Worm (Caenorhabditis elegans) whole organism, early embryonic: ENCODE measurements around the gene unc-9.
A peak's percentile ranks its signal among the peaks of the same experiment; 100 is the strongest.
"Not testable (repeated sequence)": the region's sequence is repeated elsewhere in the genome, so short reads cannot be mapped to it uniquely, and the experiment has no call there.

Source experiments
- B0310.2 ChIP-seq: sonication (generic microtip); optimal IDR thresholded peaks from 2 replicates; lab custom pipeline; 2016; ENCODE audit warnings: mild to moderate bottlenecking, missing genetic modification characterization, missing compliant biosample characterization
- ama-1 ChIP-seq: fragments of 150-350 bp; optimal IDR thresholded peaks from 2 replicates; lab custom pipeline; 2014
- ceh-36 ChIP-seq: sonication (generic microtip); optimal IDR thresholded peaks from 2 replicates; lab custom pipeline; 2016; ENCODE audit warnings: missing genetic modification characterization, inconsistent platforms, missing compliant biosample characterization
- flt-1 ChIP-seq: fragments of 200-800 bp; sonication (Bioruptor generic); IDR thresholded peaks from 2 replicates; pipeline ENCODE4 v1.3.6; 2022; ENCODE audit warnings: missing genetic modification characterization, missing compliant biosample characterization
- hmbx-1 ChIP-seq: sonication (generic microtip); optimal IDR thresholded peaks from 2 replicates; lab custom pipeline; 2016; ENCODE audit warnings: mild to moderate bottlenecking, missing genetic modification characterization, missing compliant biosample characterization
- hnd-1 ChIP-seq: sonication (generic microtip); optimal IDR thresholded peaks from 2 replicates; lab custom pipeline; 2016; ENCODE audit warnings: missing genetic modification characterization, missing compliant biosample characterization
- pes-1 ChIP-seq: fragments of 200-800 bp; sonication (Bioruptor generic); IDR thresholded peaks from 2 replicates; pipeline ENCODE4 v1.3.6; 2022; ENCODE audit warnings: missing genetic modification reagents, missing genetic modification characterization, missing compliant biosample characterization
- scrt-1 ChIP-seq: fragments of 200-800 bp; sonication (Bioruptor generic); IDR thresholded peaks from 2 replicates; pipeline ENCODE4 v1.3.6; 2022; ENCODE audit warnings: missing genetic modification characterization, missing compliant biosample characterization
- sea-1 ChIP-seq: fragments of 200-800 bp; sonication (Bioruptor generic); conservative IDR thresholded peaks from 2 replicates; pipeline ENCODE4 v1.3.6; 2022; ENCODE audit warnings: missing genetic modification characterization, missing compliant biosample characterization

- not testable (repeated sequence) for TF ChIP-seq ama-1 (lab: Kevin White, UChicago); sea-1 (GFP tag; lab: Robert Waterston, UW); scrt-1 (GFP tag; lab: Robert Waterston, UW); ceh-36 (tag; lab: Kevin White, UChicago); hnd-1 (tag; lab: Kevin White, UChicago); hmbx-1; B0310.2 (tag; lab: Kevin White, UChicago); flt-1 (GFP tag; lab: Robert Waterston, UW)
- 0 out of 2 replicates have a peak, but pooled peaks have one; percentile 8 for TF ChIP-seq pes-1
These were observed 59.5 kb downstream of the unc-9 start for ce11 chrX:13261037-13261592.
